Fruit fly (Drosophila melanogaster): ENCODE data around the gene deltaCOP.

DNA sequence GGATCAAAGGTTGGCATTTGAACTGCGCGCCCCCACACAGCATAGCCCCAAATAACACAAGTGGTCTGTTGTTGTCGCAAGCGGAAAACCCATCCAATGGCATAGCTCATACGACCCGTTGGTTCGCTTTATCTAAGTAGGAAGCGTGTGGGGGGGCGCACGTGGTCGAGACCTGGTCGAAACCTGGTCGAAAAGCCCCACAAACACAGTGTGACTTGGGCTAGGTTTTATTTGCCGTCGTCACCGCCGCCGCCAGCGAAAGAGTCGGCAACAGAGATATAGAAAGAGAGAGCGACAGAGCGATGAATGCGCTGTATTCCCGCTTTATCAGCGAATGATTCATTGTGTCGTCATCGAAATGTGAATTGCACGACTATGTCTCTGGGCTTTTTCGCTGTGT is 18.7 kb downstream of the deltaCOP start:
- TF ChIP-seq CTCF (optimal IDR thresholded peaks at IDR 0.05) (no peak), CG8478 (optimal IDR thresholded peaks at IDR 0.05) (no peak)
